Worm (Caenorhabditis elegans): ENCODE measurements around the gene srj-1.
A peak's percentile ranks its signal among the peaks of the same experiment; 100 is the strongest.

ce11 chrIV:11915768-11916453, 49.3 kb downstream of the srj-1 start, which contains the start of gene ZK822.9:
- no peak for TF ChIP-seq aly-2 (tag; optimal IDR thresholded peaks at IDR 0.05)
- no peak for TF ChIP-seq T20F7.1 (GFP tag; optimal IDR thresholded peaks at IDR 0.05)
- TF ChIP-seq dmd-6 (GFP tag; IDR thresholded peaks at IDR 0.05), result peak; percentile 26
- TF ChIP-seq ces-1 (GFP tag; optimal IDR thresholded peaks at IDR 0.05), result no peak
